Fruit fly (Drosophila melanogaster) whole organism, embryonic: ENCODE measurements around the gene GstO2.
A peak's percentile ranks its signal among the peaks of the same experiment; 100 is the strongest.

ENCODE experiments used
- Adf1 ChIP-seq: fragments of 200-800 bp; sonication (Bioruptor generic); IDR thresholded peaks from 2 replicates; pipeline ENCODE4 v1.3.6; 2022; ENCODE audit warnings: missing biosample characterization, missing genetic modification characterization
- CG10431 ChIP-seq: fragments of 200-800 bp; sonication (Bioruptor generic); optimal IDR thresholded peaks from 3 replicates; lab custom pipeline; 2018; ENCODE audit warnings: missing biosample characterization, mild to moderate bottlenecking, missing genetic modification characterization
- CG10654 ChIP-seq: fragments of 200-800 bp; sonication (Bioruptor generic); optimal IDR thresholded peaks from 2 replicates; lab custom pipeline; 2016; ENCODE audit warnings: missing biosample characterization, missing genetic modification characterization
- CG11093 ChIP-seq: fragments of 200-800 bp; sonication (Bioruptor generic); IDR thresholded peaks from 3 replicates; pipeline ENCODE4 v1.3.6; 2022; ENCODE audit warnings: missing biosample characterization, missing genetic modification characterization
- CG12744 ChIP-seq: fragments of 200-800 bp; sonication (Bioruptor generic); optimal IDR thresholded peaks from 2 replicates; lab custom pipeline; 2016; ENCODE audit warnings: missing biosample characterization, missing genetic modification characterization
- CG13296 ChIP-seq: fragments of 200-800 bp; sonication (Bioruptor generic); optimal IDR thresholded peaks from 3 replicates; lab custom pipeline; 2018; ENCODE audit warnings: missing biosample characterization, mild to moderate bottlenecking, missing genetic modification characterization
- CG17361 ChIP-seq: fragments of 200-800 bp; sonication (Bioruptor generic); IDR thresholded peaks from 3 replicates; pipeline ENCODE4 v1.3.6; 2022; ENCODE audit warnings: missing biosample characterization, missing genetic modification characterization
- CG2116 ChIP-seq: fragments of 200-800 bp; sonication (Bioruptor generic); optimal IDR thresholded peaks from 3 replicates; lab custom pipeline; 2018; ENCODE audit warnings: missing biosample characterization, mild to moderate bottlenecking, missing genetic modification characterization
- CG3065 ChIP-seq: fragments of 200-800 bp; sonication (Bioruptor generic); optimal IDR thresholded peaks from 2 replicates; lab custom pipeline; 2016; ENCODE audit warnings: missing biosample characterization, missing genetic modification characterization
- CG31365 ChIP-seq: fragments of 200-800 bp; sonication (Bioruptor generic); optimal IDR thresholded peaks from 2 replicates; lab custom pipeline; 2018; ENCODE audit warnings: missing biosample characterization, mild to moderate bottlenecking, missing genetic modification characterization
- CG31388 ChIP-seq: fragments of 200-800 bp; sonication (Bioruptor generic); optimal IDR thresholded peaks from 2 replicates; lab custom pipeline; 2016; ENCODE audit warnings: missing biosample characterization, missing genetic modification characterization
- CG33557 ChIP-seq: fragments of 200-800 bp; sonication (Bioruptor generic); optimal IDR thresholded peaks from 2 replicates; lab custom pipeline; 2019; ENCODE audit warnings: missing biosample characterization, mild to moderate bottlenecking, missing genetic modification characterization, moderate library complexity
- CG42726 ChIP-seq: fragments of 200-800 bp; sonication (Bioruptor generic); IDR thresholded peaks from 2 replicates; pipeline ENCODE4 v1.3.6; 2022; ENCODE audit warnings: missing biosample characterization, missing genetic modification characterization; ENCODE audit not compliant: partially characterized antibody
- CG4282 ChIP-seq: fragments of 200-800 bp; sonication (Bioruptor generic); optimal IDR thresholded peaks from 2 replicates; lab custom pipeline; 2016; ENCODE audit warnings: missing biosample characterization, missing genetic modification characterization
- CG6683 ChIP-seq: fragments of 200-800 bp; sonication (Bioruptor generic); optimal IDR thresholded peaks from 2 replicates; lab custom pipeline; 2017; ENCODE audit warnings: missing biosample characterization, mild to moderate bottlenecking, missing genetic modification characterization, missing genetic modification reagents
- CG7357 ChIP-seq: fragments of 200-800 bp; sonication (Bioruptor generic); IDR thresholded peaks from 3 replicates; pipeline ENCODE4 v1.3.6; 2022; ENCODE audit warnings: missing biosample characterization, missing genetic modification characterization
- CG9876 ChIP-seq: fragments of 200-800 bp; sonication (Bioruptor generic); optimal IDR thresholded peaks from 2 replicates; lab custom pipeline; 2016; ENCODE audit warnings: missing biosample characterization, missing genetic modification characterization
- Dad ChIP-seq: fragments of 200-800 bp; sonication (Bioruptor generic); optimal IDR thresholded peaks from 3 replicates; lab custom pipeline; 2016; ENCODE audit warnings: missing biosample characterization, missing genetic modification characterization
- Deaf1 ChIP-seq: fragments of 200-800 bp; optimal IDR thresholded peaks from 3 replicates; lab custom pipeline; 2019; ENCODE audit warnings: missing biosample characterization, mild to moderate bottlenecking, missing genetic modification characterization, moderate library complexity
- Dip2 ChIP-seq: fragments of 200-800 bp; sonication (Bioruptor generic); IDR thresholded peaks from 2 replicates; pipeline ENCODE4 v1.3.6; 2022; ENCODE audit warnings: missing biosample characterization, missing genetic modification characterization
- Dip3 ChIP-seq: fragments of 200-800 bp; sonication (Bioruptor generic); optimal IDR thresholded peaks from 3 replicates; lab custom pipeline; 2016; ENCODE audit warnings: missing biosample characterization, missing genetic modification characterization
- Doc3 ChIP-seq: fragments of 200-800 bp; sonication (Bioruptor generic); IDR thresholded peaks from 3 replicates; pipeline ENCODE4 v1.3.6; 2022; ENCODE audit warnings: missing biosample characterization, missing genetic modification characterization; ENCODE audit not compliant: partially characterized antibody
- Dref ChIP-seq: fragments of 200-800 bp; sonication (Bioruptor generic); IDR thresholded peaks from 2 replicates; pipeline ENCODE4 v1.3.6; 2022; ENCODE audit warnings: missing biosample characterization, missing genetic modification characterization
- GATAe ChIP-seq: fragments of 200-800 bp; sonication (Bioruptor generic); conservative IDR thresholded peaks from 2 replicates; pipeline ENCODE4 v1.3.6; 2022; ENCODE audit warnings: missing biosample characterization, missing genetic modification characterization
- Hr3 ChIP-seq: fragments of 200-800 bp; sonication (Bioruptor generic); optimal IDR thresholded peaks from 3 replicates; lab custom pipeline; 2016; ENCODE audit warnings: missing biosample characterization, missing genetic modification characterization
- Lhr ChIP-seq: fragments of 200-800 bp; sonication (Bioruptor generic); optimal IDR thresholded peaks from 3 replicates; lab custom pipeline; 2017; ENCODE audit warnings: mild to moderate bottlenecking, missing biosample characterization, missing genetic modification reagents, missing genetic modification characterization
- Lim3 ChIP-seq: fragments of 200-800 bp; sonication (Bioruptor generic); IDR thresholded peaks from 2 replicates; pipeline ENCODE4 v1.3.6; 2022; ENCODE audit warnings: missing biosample characterization, missing genetic modification characterization
- Nf-YC ChIP-seq: fragments of 200-800 bp; optimal IDR thresholded peaks from 3 replicates; lab custom pipeline; 2019; ENCODE audit warnings: missing biosample characterization, mild to moderate bottlenecking, missing genetic modification characterization, moderate library complexity
- abd-A ChIP-seq: fragments of 200-800 bp; sonication (Bioruptor generic); optimal IDR thresholded peaks from 3 replicates; lab custom pipeline; 2019; ENCODE audit warnings: missing biosample characterization, mild to moderate bottlenecking, missing genetic modification characterization, moderate library complexity
- bsh ChIP-seq, 2 experiments: fragments of 200-800 bp; sonication (Bioruptor generic); optimal IDR thresholded peaks; 2 replicates each; lab custom pipeline; 2017 to 2018; ENCODE audit warnings: mild to moderate bottlenecking in 2 of 2, missing biosample characterization in 2 of 2, missing genetic modification characterization in 2 of 2, moderate library complexity in 1 of 2
- dysf ChIP-seq: fragments of 200-800 bp; sonication (Bioruptor generic); IDR thresholded peaks from 3 replicates; pipeline ENCODE4 v1.3.6; 2022; ENCODE audit warnings: missing biosample characterization, missing genetic modification characterization
- gt ChIP-seq: fragments of 200-800 bp; sonication (Bioruptor generic); IDR thresholded peaks from 2 replicates; pipeline ENCODE4 v1.3.6; 2022; ENCODE audit warnings: missing biosample characterization, missing genetic modification characterization
- h ChIP-seq: fragments of >200 bp; optimal IDR thresholded peaks from 2 replicates; lab custom pipeline; 2017
- insv ChIP-seq, 2 experiments: fragments of 200-800 bp; sonication (Bioruptor generic); optimal IDR thresholded peaks; 3 replicates each; lab custom pipeline; 2016 to 2018; ENCODE audit warnings: missing biosample characterization in 2 of 2, missing genetic modification characterization in 2 of 2
- jing ChIP-seq: fragments of 200-800 bp; sonication (Bioruptor generic); optimal IDR thresholded peaks from 2 replicates; lab custom pipeline; 2018; ENCODE audit warnings: missing biosample characterization, mild to moderate bottlenecking, missing genetic modification characterization
- lov ChIP-seq, 2 experiments: fragments of 200-800 bp in 1 of 2; fragments of >200 bp in 1 of 2; sonication (Bioruptor generic) in 1 of 2; IDR thresholded peaks in 1 of 2; optimal IDR thresholded peaks in 1 of 2; 2 replicates in 1 of 2; 3 replicates in 1 of 2; pipeline versions ENCODE4 v1.3.6 to Lab custom; 2017 to 2022; ENCODE audit warnings: missing biosample characterization in 1 of 2, missing genetic modification characterization in 1 of 2
- nau ChIP-seq: fragments of 200-800 bp; sonication (Bioruptor generic); optimal IDR thresholded peaks from 3 replicates; lab custom pipeline; 2017; ENCODE audit warnings: missing biosample characterization, mild to moderate bottlenecking, missing genetic modification characterization, missing genetic modification reagents
- nerfin-2 ChIP-seq: fragments of 200-800 bp; sonication (Bioruptor generic); IDR thresholded peaks from 2 replicates; pipeline ENCODE4 v1.3.6; 2022; ENCODE audit warnings: missing biosample characterization, missing genetic modification characterization; ENCODE audit not compliant: partially characterized antibody
- sima ChIP-seq: fragments of 200-800 bp; sonication (Bioruptor generic); optimal IDR thresholded peaks from 2 replicates; lab custom pipeline; 2016; ENCODE audit warnings: missing biosample characterization, missing genetic modification characterization
- slou ChIP-seq: fragments of 200-800 bp; sonication (Bioruptor generic); optimal IDR thresholded peaks from 3 replicates; lab custom pipeline; 2016; ENCODE audit warnings: missing biosample characterization, missing genetic modification characterization
- sr ChIP-seq: fragments of 200-800 bp; sonication (Bioruptor generic); IDR thresholded peaks from 3 replicates; pipeline ENCODE4 v1.3.6; 2022; ENCODE audit warnings: missing biosample characterization, missing genetic modification characterization
- tio ChIP-seq: fragments of 200-800 bp; sonication (Bioruptor generic); optimal IDR thresholded peaks from 2 replicates; lab custom pipeline; 2017; ENCODE audit warnings: missing biosample characterization, missing genetic modification characterization, inconsistent platforms
- toy ChIP-seq: fragments of 200-800 bp; sonication (Bioruptor generic); IDR thresholded peaks from 2 replicates; pipeline ENCODE4 v1.3.6; 2022; ENCODE audit warnings: missing biosample characterization, missing genetic modification characterization
- trem ChIP-seq: fragments of 200-800 bp; optimal IDR thresholded peaks from 3 replicates; lab custom pipeline; 2019; ENCODE audit warnings: missing biosample characterization, mild to moderate bottlenecking, missing genetic modification characterization, moderate library complexity
- ttk ChIP-seq: fragments of 200-800 bp; sonication (Bioruptor generic); IDR thresholded peaks from 2 replicates; pipeline ENCODE4 v2.1.2; 2022; ENCODE audit warnings: missing biosample characterization, missing genetic modification characterization
- tup ChIP-seq: fragments of 200-800 bp; sonication (Bioruptor generic); optimal IDR thresholded peaks from 2 replicates; lab custom pipeline; 2016; ENCODE audit warnings: missing biosample characterization, mild to moderate bottlenecking, missing genetic modification characterization, moderate library complexity
- wdn ChIP-seq: fragments of 200-800 bp; sonication (Bioruptor generic); IDR thresholded peaks from 2 replicates; pipeline ENCODE4 v1.3.6; 2022; ENCODE audit warnings: missing biosample characterization, missing genetic modification characterization
- z ChIP-seq: fragments of 200-800 bp; sonication (Bioruptor generic); IDR thresholded peaks from 3 replicates; pipeline ENCODE4 v1.3.6; 2022; ENCODE audit warnings: missing biosample characterization, missing genetic modification characterization
- zen2 ChIP-seq: fragments of 200-800 bp; sonication (Bioruptor generic); IDR thresholded peaks from 3 replicates; pipeline ENCODE4 v1.3.6; 2022; ENCODE audit warnings: missing biosample characterization, missing genetic modification characterization; ENCODE audit not compliant: partially characterized antibody
- zf30C ChIP-seq: fragments of 200-800 bp; sonication (Bioruptor generic); optimal IDR thresholded peaks from 3 replicates; lab custom pipeline; 2018; ENCODE audit warnings: missing biosample characterization, mild to moderate bottlenecking, missing genetic modification characterization

GstO2 gene

DNA sequence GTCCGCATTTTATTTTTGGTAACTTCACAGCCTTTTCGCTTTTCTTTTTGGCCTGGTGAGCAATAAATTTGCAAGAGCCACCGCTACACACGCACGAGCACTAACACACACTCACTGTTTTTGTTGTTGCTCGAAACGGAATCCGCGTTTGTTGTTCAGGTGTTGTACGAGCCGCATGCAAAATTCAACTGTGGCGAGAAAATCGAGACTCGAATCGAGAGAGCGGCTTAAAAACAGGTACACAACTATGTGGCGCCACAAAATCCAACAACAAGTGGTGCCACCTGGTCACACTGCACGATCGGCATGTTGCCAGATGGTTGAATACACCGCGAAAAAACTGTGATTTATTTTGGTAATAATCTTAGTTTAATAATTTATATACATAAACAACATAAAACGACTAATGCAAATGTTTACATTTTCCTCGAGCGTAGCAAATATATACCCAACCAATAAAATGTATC lies 16.3 kb downstream of the GstO2 start, which contains the start of gene CG43163 (continued):
- peak; percentile 56 for TF ChIP-seq CG12744 (GFP tag; lab: Kevin White, UChicago)
- TF ChIP-seq CG42726 (GFP tag; lab: Robert Waterston, UW): 0 out of 2 replicates have a peak, but pooled peaks have one; percentile 10
- TF ChIP-seq lov (optimal IDR thresholded peaks at IDR 0.05; lab: Kevin White, UChicago): no peak
- peak; percentile 70; the same call in 1 of the 3 replicates for TF ChIP-seq lov (GFP tag; IDR thresholded peaks at IDR 0.05; lab: Robert Waterston, UW)
- TF ChIP-seq Dip3 (GFP tag; lab: Kevin White, UChicago): peak; percentile 24
- no peak for TF ChIP-seq CG10654
- TF ChIP-seq h: no peak
- peak; percentile 38 for TF ChIP-seq Nf-YC
- no peak for TF ChIP-seq ttk
- peak; percentile 67; the same call in 2 of the 3 replicates for TF ChIP-seq dysf
- TF ChIP-seq trem (tag; lab: Kevin White, UChicago): peak; percentile 79
- TF ChIP-seq nerfin-2 (GFP tag; lab: Robert Waterston, UW): no peak
- TF ChIP-seq insv (GFP tag; optimal IDR thresholded peaks at IDR 0.05; lab: Kevin White, UChicago): peak in 1 of 2 experiments; percentile 30
- TF ChIP-seq abd-A (tag; lab: Kevin White, UChicago): no peak
- peak; percentile 36; the same call in 1 of the 3 replicates for TF ChIP-seq sr (GFP tag; lab: Robert Waterston, UW)
- no peak for TF ChIP-seq gt (GFP tag; lab: Robert Waterston, UW)
- no peak for TF ChIP-seq zen2 (GFP tag; lab: Robert Waterston, UW)
- TF ChIP-seq bsh (GFP tag; optimal IDR thresholded peaks at IDR 0.05; lab: Kevin White, UChicago): peak in 1 of 2 experiments; percentile 76
- peak; percentile 22 for TF ChIP-seq tup (GFP tag; lab: Kevin White, UChicago)
- peak; percentile 78 for TF ChIP-seq CG6683 (GFP tag; lab: Kevin White, UChicago)
- TF ChIP-seq CG10431 (GFP tag; lab: Kevin White, UChicago): peak; percentile 37
- TF ChIP-seq CG7357 (GFP tag; lab: Robert Waterston, UW): peak; percentile 34; the same call in 1 of the 3 replicates
- TF ChIP-seq GATAe (GFP tag; lab: Robert Waterston, UW): no peak
- no peak for TF ChIP-seq Dad (GFP tag; lab: Kevin White, UChicago)
- peak; percentile 99 for TF ChIP-seq zf30C (GFP tag; lab: Kevin White, UChicago)
- peak; percentile 86 for TF ChIP-seq Lhr (GFP tag; lab: Kevin White, UChicago)
- TF ChIP-seq CG9876 (GFP tag; lab: Kevin White, UChicago): no peak
- TF ChIP-seq CG31388 (GFP tag; lab: Kevin White, UChicago): no peak
- TF ChIP-seq CG31365 (tag; lab: Kevin White, UChicago): no peak
- peak; percentile 22 for TF ChIP-seq CG4282 (GFP tag; lab: Kevin White, UChicago)
- TF ChIP-seq CG13296 (GFP tag; lab: Kevin White, UChicago): peak; percentile 53
- no peak for TF ChIP-seq Dip2 (GFP tag; lab: Robert Waterston, UW)
- no peak for TF ChIP-seq CG33557 (GFP tag; lab: Kevin White, UChicago)
- peak; percentile 29; the same call in 1 of the 2 replicates for TF ChIP-seq Adf1 (GFP tag; lab: Robert Waterston, UW)
- peak; percentile 72; the same call in 2 of the 3 replicates for TF ChIP-seq CG17361 (GFP tag; lab: Robert Waterston, UW)
- TF ChIP-seq Hr3 (GFP tag; lab: Kevin White, UChicago): peak; percentile 66
- TF ChIP-seq sima (GFP tag; lab: Kevin White, UChicago): no peak
- TF ChIP-seq jing (GFP tag; lab: Kevin White, UChicago): no peak
- TF ChIP-seq CG2116: peak; percentile 54
- peak; percentile 10 for TF ChIP-seq slou (GFP tag; lab: Kevin White, UChicago)
- TF ChIP-seq z (GFP tag; lab: Robert Waterston, UW): no peak
- TF ChIP-seq toy: no peak
- peak; percentile 7 for TF ChIP-seq CG3065 (GFP tag; lab: Kevin White, UChicago)
- no peak for TF ChIP-seq nau (GFP tag; lab: Kevin White, UChicago)
- 0 out of 2 replicates have a peak, but pooled peaks have one; percentile 15 for TF ChIP-seq Dref (GFP tag; lab: Robert Waterston, UW)
- TF ChIP-seq tio (GFP tag; lab: Kevin White, UChicago): no peak
- TF ChIP-seq Doc3: no peak
- TF ChIP-seq wdn (GFP tag; lab: Robert Waterston, UW): peak; percentile 57; the same call in 1 of the 2 replicates
- peak; percentile 23 for TF ChIP-seq Deaf1 (tag; lab: Kevin White, UChicago)
- no peak for TF ChIP-seq Lim3 (GFP tag; lab: Robert Waterston, UW)
- TF ChIP-seq CG11093 (GFP tag; lab: Robert Waterston, UW): no peak
